Fruit fly (Drosophila melanogaster) whole organism, embryonic: ENCODE measurements around the gene CG34429.

Experiments
- Bteb2 ChIP-seq: fragments of 200-800 bp; sonication (Bioruptor generic); optimal IDR thresholded peaks from 2 replicates; lab custom pipeline; 2016; ENCODE audit warnings: missing biosample characterization, missing genetic modification characterization
- C15 ChIP-seq: fragments of 200-800 bp; sonication (Bioruptor generic); IDR thresholded peaks from 3 replicates; pipeline ENCODE4 v1.3.6; 2022; ENCODE audit warnings: missing biosample characterization, missing genetic modification characterization
- CG1024 ChIP-seq: fragments of 200-800 bp; sonication (Bioruptor generic); IDR thresholded peaks from 2 replicates; pipeline ENCODE4 v1.3.6; 2022; ENCODE audit warnings: missing biosample characterization, missing genetic modification characterization
- CG14441 ChIP-seq: fragments of 200-800 bp; sonication (Bioruptor generic); IDR thresholded peaks from 2 replicates; pipeline ENCODE4 v1.3.6; 2022; ENCODE audit warnings: missing biosample characterization, missing genetic modification characterization
- CG17186 ChIP-seq: fragments of 200-800 bp; sonication (Bioruptor generic); optimal IDR thresholded peaks from 3 replicates; lab custom pipeline; 2017; ENCODE audit warnings: missing biosample characterization, missing genetic modification reagents, missing genetic modification characterization
- CG17359 ChIP-seq: fragments of 200-800 bp; sonication (Bioruptor generic); optimal IDR thresholded peaks from 3 replicates; lab custom pipeline; 2018; ENCODE audit warnings: missing biosample characterization, mild to moderate bottlenecking, missing genetic modification characterization, moderate library complexity
- CG30403 ChIP-seq: fragments of 200-800 bp; sonication (Bioruptor generic); optimal IDR thresholded peaks from 3 replicates; lab custom pipeline; 2016; ENCODE audit warnings: missing biosample characterization, missing genetic modification characterization
- CG31388 ChIP-seq: fragments of 200-800 bp; sonication (Bioruptor generic); optimal IDR thresholded peaks from 2 replicates; lab custom pipeline; 2016; ENCODE audit warnings: missing biosample characterization, missing genetic modification characterization
- CG3838 ChIP-seq: fragments of 200-800 bp; sonication (Bioruptor generic); optimal IDR thresholded peaks from 3 replicates; lab custom pipeline; 2016; ENCODE audit warnings: missing biosample characterization, missing genetic modification characterization
- CG4404 ChIP-seq: fragments of 200-800 bp; sonication (Bioruptor generic); IDR thresholded peaks from 2 replicates; pipeline ENCODE4 v1.3.6; 2022; ENCODE audit warnings: missing biosample characterization, missing genetic modification characterization
- CG4424 ChIP-seq: fragments of 200-800 bp; sonication (Bioruptor generic); optimal IDR thresholded peaks from 3 replicates; lab custom pipeline; 2016; ENCODE audit warnings: missing biosample characterization, missing genetic modification characterization
- CG5953 ChIP-seq: fragments of 200-800 bp; sonication (Bioruptor generic); IDR thresholded peaks from 2 replicates; pipeline ENCODE4 v1.3.6; 2022; ENCODE audit warnings: missing biosample characterization, missing genetic modification characterization
- CG6683 ChIP-seq: fragments of 200-800 bp; sonication (Bioruptor generic); optimal IDR thresholded peaks from 2 replicates; lab custom pipeline; 2017; ENCODE audit warnings: missing biosample characterization, mild to moderate bottlenecking, missing genetic modification characterization, missing genetic modification reagents
- CG6791 ChIP-seq: fragments of 200-800 bp; sonication (Bioruptor generic); IDR thresholded peaks from 3 replicates; pipeline ENCODE4 v1.3.6; 2022; ENCODE audit warnings: missing biosample characterization, missing genetic modification characterization; ENCODE audit not compliant: partially characterized antibody
- CG7372 ChIP-seq: fragments of 200-800 bp; sonication (Bioruptor generic); IDR thresholded peaks from 2 replicates; pipeline ENCODE4 v1.3.6; 2022; ENCODE audit warnings: missing biosample characterization, missing genetic modification characterization
- CG8944 ChIP-seq: fragments of 200-800 bp; sonication (Bioruptor generic); optimal IDR thresholded peaks from 3 replicates; lab custom pipeline; 2016; ENCODE audit warnings: missing biosample characterization, missing genetic modification characterization
- CG9817 ChIP-seq: fragments of 200-800 bp; sonication (Bioruptor generic); optimal IDR thresholded peaks from 2 replicates; lab custom pipeline; 2018; ENCODE audit warnings: missing biosample characterization, mild to moderate bottlenecking, missing genetic modification characterization, moderate library complexity
- CG9876 ChIP-seq: fragments of 200-800 bp; sonication (Bioruptor generic); optimal IDR thresholded peaks from 2 replicates; lab custom pipeline; 2016; ENCODE audit warnings: missing biosample characterization, missing genetic modification characterization
- Camta ChIP-seq: fragments of 200-800 bp; sonication (Bioruptor generic); optimal IDR thresholded peaks from 2 replicates; lab custom pipeline; 2016; ENCODE audit warnings: missing biosample characterization, missing genetic modification characterization
- CrebB ChIP-seq: fragments of 200-800 bp; sonication (Bioruptor generic); optimal IDR thresholded peaks from 3 replicates; lab custom pipeline; 2018; ENCODE audit warnings: missing biosample characterization, mild to moderate bottlenecking, missing genetic modification characterization
- Elba2 ChIP-seq: fragments of 200-800 bp; sonication (Bioruptor generic); optimal IDR thresholded peaks from 3 replicates; lab custom pipeline; 2016; ENCODE audit warnings: missing biosample characterization, missing genetic modification characterization
- Fer1 ChIP-seq: fragments of 200-800 bp; sonication (Bioruptor generic); optimal IDR thresholded peaks from 2 replicates; lab custom pipeline; 2017; ENCODE audit warnings: missing biosample characterization, mild to moderate bottlenecking, missing genetic modification characterization
- GATAe ChIP-seq: fragments of 200-800 bp; sonication (Bioruptor generic); conservative IDR thresholded peaks from 2 replicates; pipeline ENCODE4 v1.3.6; 2022; ENCODE audit warnings: missing biosample characterization, missing genetic modification characterization
- Max ChIP-seq: fragments of 200-800 bp; sonication (Bioruptor generic); optimal IDR thresholded peaks from 2 replicates; lab custom pipeline; 2016; ENCODE audit warnings: missing biosample characterization, mild to moderate bottlenecking, missing genetic modification characterization
- Ravus ChIP-seq: fragments of 200-800 bp; sonication (Bioruptor generic); IDR thresholded peaks from 2 replicates; pipeline ENCODE4 v1.3.6; 2022; ENCODE audit warnings: missing biosample characterization, missing genetic modification characterization
- Sin3A ChIP-seq: fragments of >200 bp; optimal IDR thresholded peaks from 2 replicates; lab custom pipeline; 2018
- Spps ChIP-seq: fragments of 200-800 bp; sonication (Bioruptor generic); optimal IDR thresholded peaks from 2 replicates; lab custom pipeline; 2018; ENCODE audit warnings: missing biosample characterization, mild to moderate bottlenecking, missing genetic modification characterization
- Stat92E ChIP-seq, 3 experiments: fragments of >200 bp in 2 of 3; fragments of 200-800 bp in 1 of 3; sonication (Bioruptor generic) in 1 of 3; optimal IDR thresholded peaks; 2 replicates each; lab custom pipeline; 2017 to 2019; ENCODE audit warnings: missing biosample characterization in 3 of 3, missing genetic modification characterization in 3 of 3, mild to moderate bottlenecking in 1 of 3, moderate library complexity in 1 of 3
- bigmax ChIP-seq: fragments of 200-800 bp; sonication (Bioruptor generic); optimal IDR thresholded peaks from 2 replicates; lab custom pipeline; 2018; ENCODE audit warnings: missing biosample characterization, mild to moderate bottlenecking, missing genetic modification characterization
- corto ChIP-seq: fragments of 200-800 bp; sonication (Bioruptor generic); optimal IDR thresholded peaks from 2 replicates; lab custom pipeline; 2016; ENCODE audit warnings: missing biosample characterization, mild to moderate bottlenecking, missing genetic modification characterization, moderate library complexity
- crp ChIP-seq, 2 experiments: fragments of 200-800 bp; sonication (Bioruptor generic); optimal IDR thresholded peaks; 2 replicates in 1 of 2; 3 replicates in 1 of 2; lab custom pipeline; 2017; ENCODE audit warnings: missing biosample characterization in 2 of 2, missing genetic modification characterization in 2 of 2, mild to moderate bottlenecking in 1 of 2, moderate library complexity in 1 of 2
- dan ChIP-seq: fragments of 200-800 bp; sonication (Bioruptor generic); IDR thresholded peaks from 2 replicates; pipeline ENCODE4 v1.3.6; 2022; ENCODE audit warnings: missing biosample characterization, missing genetic modification characterization
- dmrt99B ChIP-seq: fragments of 200-800 bp; sonication (Bioruptor generic); optimal IDR thresholded peaks from 2 replicates; lab custom pipeline; 2018; ENCODE audit warnings: missing biosample characterization, mild to moderate bottlenecking, missing genetic modification characterization, moderate library complexity
- grau ChIP-seq: fragments of 200-800 bp; optimal IDR thresholded peaks from 3 replicates; lab custom pipeline; 2019; ENCODE audit warnings: missing biosample characterization, mild to moderate bottlenecking, missing genetic modification characterization, moderate library complexity
- jumu ChIP-seq: fragments of 200-800 bp; sonication (Bioruptor generic); optimal IDR thresholded peaks from 3 replicates; lab custom pipeline; 2016; ENCODE audit warnings: missing biosample characterization, missing genetic modification characterization
- klu ChIP-seq: fragments of 200-800 bp; sonication (Bioruptor generic); IDR thresholded peaks from 2 replicates; pipeline ENCODE4 v1.3.6; 2022; ENCODE audit warnings: missing biosample characterization, missing genetic modification characterization
- lilli ChIP-seq: fragments of 200-800 bp; sonication (Bioruptor generic); optimal IDR thresholded peaks from 3 replicates; lab custom pipeline; 2016; ENCODE audit warnings: missing biosample characterization, missing genetic modification characterization
- mirr ChIP-seq: fragments of 200-800 bp; sonication (Bioruptor generic); optimal IDR thresholded peaks from 3 replicates; lab custom pipeline; 2018; ENCODE audit warnings: missing biosample characterization, mild to moderate bottlenecking, missing genetic modification characterization
- nerfin-2 ChIP-seq: fragments of 200-800 bp; sonication (Bioruptor generic); IDR thresholded peaks from 2 replicates; pipeline ENCODE4 v1.3.6; 2022; ENCODE audit warnings: missing biosample characterization, missing genetic modification characterization; ENCODE audit not compliant: partially characterized antibody
- odd ChIP-seq: fragments of 200-800 bp; sonication (Bioruptor generic); optimal IDR thresholded peaks from 2 replicates; lab custom pipeline; 2017; ENCODE audit warnings: missing biosample characterization, mild to moderate bottlenecking, missing genetic modification characterization
- p53 ChIP-seq: fragments of 200-800 bp; sonication (Bioruptor generic); optimal IDR thresholded peaks from 2 replicates; lab custom pipeline; 2016; ENCODE audit warnings: missing biosample characterization, missing genetic modification characterization
- pb ChIP-seq: fragments of 200-800 bp; sonication (Bioruptor generic); optimal IDR thresholded peaks from 3 replicates; lab custom pipeline; 2016; ENCODE audit warnings: missing biosample characterization, missing genetic modification characterization
- scrt ChIP-seq: fragments of 200-800 bp; sonication (Bioruptor generic); optimal IDR thresholded peaks from 2 replicates; lab custom pipeline; 2018; ENCODE audit warnings: missing biosample characterization, mild to moderate bottlenecking, missing genetic modification characterization, moderate library complexity
- slbo ChIP-seq: fragments of 200-800 bp; sonication (Bioruptor generic); IDR thresholded peaks from 2 replicates; pipeline ENCODE4 v1.3.6; 2022; ENCODE audit warnings: missing biosample characterization, missing genetic modification characterization
- sqz ChIP-seq: fragments of 200-800 bp; sonication (Bioruptor generic); optimal IDR thresholded peaks from 3 replicates; lab custom pipeline; 2018; ENCODE audit warnings: missing biosample characterization, mild to moderate bottlenecking, missing genetic modification characterization
- tgo ChIP-seq: fragments of 200-800 bp; sonication (Bioruptor generic); IDR thresholded peaks from 3 replicates; pipeline ENCODE4 v1.3.6; 2022; ENCODE audit warnings: missing biosample characterization, missing genetic modification characterization
- ttk ChIP-seq: fragments of 200-800 bp; sonication (Bioruptor generic); IDR thresholded peaks from 2 replicates; pipeline ENCODE4 v2.1.2; 2022; ENCODE audit warnings: missing biosample characterization, missing genetic modification characterization
- unc-4 ChIP-seq: fragments of 200-800 bp; sonication (Bioruptor generic); IDR thresholded peaks from 2 replicates; pipeline ENCODE4 v1.3.6; 2022; ENCODE audit warnings: missing biosample characterization, missing genetic modification characterization; ENCODE audit not compliant: partially characterized antibody
- yki ChIP-seq: fragments of >200 bp; optimal IDR thresholded peaks from 3 replicates; lab custom pipeline; 2018
- zen2 ChIP-seq: fragments of 200-800 bp; sonication (Bioruptor generic); IDR thresholded peaks from 3 replicates; pipeline ENCODE4 v1.3.6; 2022; ENCODE audit warnings: missing biosample characterization, missing genetic modification characterization; ENCODE audit not compliant: partially characterized antibody

CG34429 gene

dm6 chr3L:13015823-13016465 is 46.9 kb upstream of the CG34429 start, which contains the start of gene CG11267 (continued):
- peak; percentile 67 for TF ChIP-seq CG9876 (GFP tag; lab: Kevin White, UChicago)
- peak; percentile 59 for TF ChIP-seq CrebB
- TF ChIP-seq Elba2 (GFP tag; lab: Kevin White, UChicago): no peak
- peak; percentile 81 for TF ChIP-seq scrt (GFP tag; lab: Kevin White, UChicago)
- TF ChIP-seq CG30403 (GFP tag; lab: Kevin White, UChicago): peak; percentile 88
- peak; percentile 90 for TF ChIP-seq mirr (GFP tag; lab: Kevin White, UChicago)
- TF ChIP-seq CG17359 (tag; lab: Kevin White, UChicago): peak; percentile 90
- peak; percentile 70 for TF ChIP-seq Bteb2
- no peak for TF ChIP-seq CG3838 (GFP tag; lab: Kevin White, UChicago)
- TF ChIP-seq klu (GFP tag; lab: Robert Waterston, UW): peak; percentile 81
- TF ChIP-seq bigmax: no peak
- TF ChIP-seq CG6791 (GFP tag; lab: Robert Waterston, UW): peak; percentile 44; the same call in 1 of the 3 replicates
- TF ChIP-seq GATAe (GFP tag; lab: Robert Waterston, UW): peak; percentile 76
- peak; percentile 74 for TF ChIP-seq ttk (GFP tag; lab: Robert Waterston, UW)
- peak; percentile 58 for TF ChIP-seq pb (GFP tag; lab: Kevin White, UChicago)
- no peak for TF ChIP-seq yki
- no peak for TF ChIP-seq crp (GFP tag; optimal IDR thresholded peaks at IDR 0.05; lab: Kevin White, UChicago)
- peak; percentile 88 for TF ChIP-seq slbo (GFP tag; lab: Robert Waterston, UW)
- TF ChIP-seq CG1024 (GFP tag; lab: Robert Waterston, UW): peak; percentile 91
- peak; percentile 81 for TF ChIP-seq CG31388
- TF ChIP-seq tgo (GFP tag; lab: Robert Waterston, UW): peak; percentile 92
- TF ChIP-seq Spps (tag; lab: Kevin White, UChicago): peak; percentile 63
- peak; percentile 88 for TF ChIP-seq Fer1
- TF ChIP-seq jumu: peak; percentile 79
- peak; percentile 59 for TF ChIP-seq Camta
- TF ChIP-seq sqz (GFP tag; lab: Kevin White, UChicago): peak; percentile 69
- TF ChIP-seq Max (GFP tag; lab: Kevin White, UChicago): peak; percentile 84
- TF ChIP-seq corto (GFP tag; lab: Kevin White, UChicago): peak; percentile 35
- TF ChIP-seq Sin3A: no peak
- TF ChIP-seq Ravus: peak; percentile 57
- peak; percentile 70 for TF ChIP-seq C15 (GFP tag; lab: Robert Waterston, UW)
- TF ChIP-seq CG6683 (GFP tag; lab: Kevin White, UChicago): peak; percentile 65
- peak; percentile 75 for TF ChIP-seq CG8944 (GFP tag; lab: Kevin White, UChicago)
- no peak for TF ChIP-seq Stat92E (GFP tag; optimal IDR thresholded peaks at IDR 0.05; lab: Kevin White, UChicago)
- TF ChIP-seq CG17186: peak; percentile 42
- peak; percentile 85 for TF ChIP-seq CG4424
- TF ChIP-seq grau (tag; lab: Kevin White, UChicago): peak; percentile 81
- TF ChIP-seq CG7372 (GFP tag; lab: Robert Waterston, UW): peak; percentile 90
- peak; percentile 70 for TF ChIP-seq CG4404
- TF ChIP-seq zen2: peak; percentile 53; the same call in 1 of the 3 replicates
- no peak for TF ChIP-seq unc-4 (GFP tag; lab: Robert Waterston, UW)
- TF ChIP-seq CG9817: peak; percentile 82
- no peak for TF ChIP-seq dan (GFP tag; lab: Robert Waterston, UW)
- peak; percentile 47 for TF ChIP-seq p53 (GFP tag; lab: Kevin White, UChicago)
- peak; percentile 77 for TF ChIP-seq odd (GFP tag; lab: Kevin White, UChicago)
- no peak for TF ChIP-seq nerfin-2 (GFP tag; lab: Robert Waterston, UW)
- TF ChIP-seq CG14441 (GFP tag; lab: Robert Waterston, UW): peak; percentile 94
- TF ChIP-seq lilli (GFP tag; lab: Kevin White, UChicago): peak; percentile 85
- TF ChIP-seq CG5953 (GFP tag; lab: Robert Waterston, UW): peak; percentile 92
- TF ChIP-seq dmrt99B (tag; lab: Kevin White, UChicago): peak; percentile 88
